Worm (Caenorhabditis elegans) whole organism, mixed stage, embryonic: Measurements from ENCODE around the gene tbb-1.

Experiments used
- M03D4.4 ChIP-seq: sonication (generic microtip); optimal IDR thresholded peaks from 2 replicates; lab custom pipeline; 2017; ENCODE audit warnings: mild to moderate bottlenecking, missing genetic modification characterization, missing compliant biosample characterization
- bed-3 ChIP-seq: fragments of 200-800 bp; sonication (Bioruptor generic); optimal IDR thresholded peaks from 3 replicates; lab custom pipeline; 2018; ENCODE audit warnings: mild to moderate bottlenecking, missing genetic modification characterization, moderate library complexity, missing compliant biosample characterization
- blmp-1 ChIP-seq: fragments of 150-350 bp; optimal IDR thresholded peaks from 2 replicates; lab custom pipeline; 2014; ENCODE audit warnings: missing biosample characterization, missing genetic modification characterization
- ceh-39 ChIP-seq: fragments of 150-350 bp; optimal IDR thresholded peaks from 2 replicates; lab custom pipeline; 2014; ENCODE audit warnings: missing biosample characterization, missing genetic modification characterization
- ceh-83 ChIP-seq: fragments of 200-800 bp; sonication (Bioruptor generic); optimal IDR thresholded peaks from 2 replicates; lab custom pipeline; 2018; ENCODE audit warnings: mild to moderate bottlenecking, missing genetic modification characterization, missing compliant biosample characterization
- ces-1 ChIP-seq: fragments of 150-350 bp; optimal IDR thresholded peaks from 2 replicates; lab custom pipeline; 2014; ENCODE audit warnings: missing biosample characterization, missing genetic modification reagents, missing genetic modification characterization
- cnd-1 ChIP-seq: fragments of 200-800 bp; sonication (Bioruptor generic); optimal IDR thresholded peaks from 2 replicates; lab custom pipeline; 2018; ENCODE audit warnings: mild to moderate bottlenecking, missing genetic modification characterization, missing compliant biosample characterization
- drap-1 ChIP-seq: fragments of 200-800 bp; sonication (Bioruptor generic); optimal IDR thresholded peaks from 3 replicates; lab custom pipeline; 2018; ENCODE audit warnings: mild to moderate bottlenecking, missing genetic modification characterization, missing compliant biosample characterization
- elt-3 ChIP-seq: fragments of 150-350 bp; optimal IDR thresholded peaks from 2 replicates; lab custom pipeline; 2014; ENCODE audit warnings: missing biosample characterization, missing genetic modification characterization
- flh-1 ChIP-seq: fragments of 200-800 bp; sonication (Bioruptor generic); optimal IDR thresholded peaks from 2 replicates; lab custom pipeline; 2018; ENCODE audit warnings: mild to moderate bottlenecking, missing genetic modification characterization, moderate library complexity, missing compliant biosample characterization
- ham-2 ChIP-seq: fragments of 200-800 bp; sonication (Bioruptor generic); optimal IDR thresholded peaks from 2 replicates; lab custom pipeline; 2018; ENCODE audit warnings: mild to moderate bottlenecking, missing genetic modification characterization, missing compliant biosample characterization
- hlh-1 ChIP-seq: fragments of 150-350 bp; optimal IDR thresholded peaks from 2 replicates; lab custom pipeline; 2014; ENCODE audit warnings: missing biosample characterization, missing genetic modification reagents, missing genetic modification characterization
- lin-13 ChIP-seq: fragments of 150-350 bp; optimal IDR thresholded peaks from 2 replicates; lab custom pipeline; 2014; ENCODE audit warnings: missing biosample characterization, missing genetic modification characterization
- lsy-2 ChIP-seq: fragments of 150-350 bp; optimal IDR thresholded peaks from 2 replicates; lab custom pipeline; 2014; ENCODE audit warnings: missing biosample characterization, missing genetic modification characterization
- mab-5 ChIP-seq: fragments of 150-350 bp; optimal IDR thresholded peaks from 2 replicates; lab custom pipeline; 2014; ENCODE audit warnings: missing biosample characterization, missing genetic modification characterization
- mep-1 ChIP-seq: fragments of 150-350 bp; optimal IDR thresholded peaks from 2 replicates; lab custom pipeline; 2017; ENCODE audit warnings: missing biosample characterization, missing genetic modification reagents, missing genetic modification characterization, inconsistent platforms
- mls-2 ChIP-seq: sonication (generic microtip); optimal IDR thresholded peaks from 2 replicates; lab custom pipeline; 2016; ENCODE audit warnings: mild to moderate bottlenecking, missing genetic modification characterization, moderate library complexity, missing compliant biosample characterization
- nhr-12 ChIP-seq: fragments of 150-350 bp; optimal IDR thresholded peaks from 2 replicates; lab custom pipeline; 2014; ENCODE audit warnings: missing biosample characterization, missing genetic modification characterization
- nhr-2 ChIP-seq: fragments of 150-350 bp; optimal IDR thresholded peaks from 2 replicates; lab custom pipeline; 2014; ENCODE audit warnings: missing biosample characterization, missing genetic modification characterization
- nhr-237 ChIP-seq: fragments of 150-350 bp; optimal IDR thresholded peaks from 2 replicates; lab custom pipeline; 2014; ENCODE audit warnings: missing biosample characterization, missing genetic modification characterization
- pha-4 ChIP-seq: fragments of 150-350 bp; optimal IDR thresholded peaks from 2 replicates; lab custom pipeline; 2018; ENCODE audit warnings: missing biosample characterization, missing genetic modification reagents, missing genetic modification characterization
- sem-2 ChIP-seq: fragments of 200-800 bp; sonication (Bioruptor generic); optimal IDR thresholded peaks from 2 replicates; lab custom pipeline; 2018; ENCODE audit warnings: mild to moderate bottlenecking, missing genetic modification characterization, missing compliant biosample characterization
- snpc-4 ChIP-seq: fragments of 150-350 bp; optimal IDR thresholded peaks from 2 replicates; lab custom pipeline; 2014; ENCODE audit warnings: missing biosample characterization, missing genetic modification characterization
- sptf-1 ChIP-seq: sonication (generic microtip); optimal IDR thresholded peaks from 2 replicates; lab custom pipeline; 2017; ENCODE audit warnings: mild to moderate bottlenecking, missing genetic modification characterization, moderate library complexity, missing compliant biosample characterization
- tbx-8 ChIP-seq: fragments of 200-800 bp; sonication (Bioruptor generic); optimal IDR thresholded peaks from 2 replicates; lab custom pipeline; 2018; ENCODE audit warnings: mild to moderate bottlenecking, missing genetic modification characterization, moderate library complexity, missing compliant biosample characterization
- unc-120 ChIP-seq: sonication (generic microtip); optimal IDR thresholded peaks from 2 replicates; lab custom pipeline; 2017; ENCODE audit warnings: missing genetic modification characterization, missing compliant biosample characterization; ENCODE audit not compliant: poor library complexity, severe bottlenecking
- unc-39 ChIP-seq: fragments of 150-350 bp; optimal IDR thresholded peaks from 2 replicates; lab custom pipeline; 2014; ENCODE audit warnings: missing biosample characterization, missing genetic modification characterization
- unc-62 ChIP-seq: fragments of 150-350 bp; optimal IDR thresholded peaks from 2 replicates; lab custom pipeline; 2014; ENCODE audit warnings: missing biosample characterization, missing genetic modification reagents, missing genetic modification characterization
- zip-8 ChIP-seq: fragments of 150-350 bp; optimal IDR thresholded peaks from 2 replicates; lab custom pipeline; 2014; ENCODE audit warnings: missing biosample characterization, missing genetic modification characterization
- ztf-11 ChIP-seq: fragments of 150-350 bp; optimal IDR thresholded peaks from 2 replicates; lab custom pipeline; 2014; ENCODE audit warnings: missing biosample characterization, missing genetic modification characterization

tbb-1 gene

ce11 chrIII:10718078-10718477, 24.2 kb downstream of the tbb-1 start:
- TF ChIP-seq sem-2 (GFP tag; lab: Kevin White, UChicago) = no peak
- no peak for TF ChIP-seq mls-2 (tag; lab: Kevin White, UChicago)
- TF ChIP-seq tbx-8 = no peak
- TF ChIP-seq cnd-1 (tag; lab: Kevin White, UChicago) = no peak
- TF ChIP-seq nhr-237 (tag; lab: Kevin White, UChicago) = no peak
- TF ChIP-seq pha-4 (tag; lab: Kevin White, UChicago) = no peak
- no peak for TF ChIP-seq nhr-12 (tag; lab: Kevin White, UChicago)
- TF ChIP-seq unc-120 (tag; lab: Kevin White, UChicago) = no peak
- TF ChIP-seq blmp-1 (tag; lab: Kevin White, UChicago) = no peak
- no peak for TF ChIP-seq zip-8 (tag; lab: Kevin White, UChicago)

- TF ChIP-seq unc-62 (GFP tag; lab: Kevin White, UChicago) = no peak
- TF ChIP-seq zip-8 (tag; lab: Kevin White, UChicago) = peak; percentile 11
Measured at ce11 chrIII:10717479-10717878, 24.8 kb downstream of the tbb-1 start.

DNA sequence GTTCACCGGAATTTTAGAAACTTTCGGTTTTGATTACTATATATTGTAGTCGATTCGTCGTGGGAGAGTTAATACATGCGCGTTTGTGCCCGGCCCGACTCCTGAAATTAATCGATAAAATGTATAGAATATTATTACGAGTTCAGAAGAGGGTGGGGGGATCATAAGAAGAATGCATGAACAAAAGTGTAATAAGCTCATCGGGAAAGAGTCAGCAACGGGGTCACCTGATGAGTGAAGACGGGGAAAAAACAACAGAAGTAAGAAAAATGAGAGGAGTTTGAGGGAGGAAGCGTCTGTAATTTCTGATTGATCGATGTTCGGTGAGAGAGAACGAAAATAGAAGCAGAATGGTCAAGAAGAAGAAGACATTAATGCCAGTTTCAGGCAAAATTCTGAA, 26.1 kb downstream of the tbb-1 start, which contains the start of gene W09D10.4:
W09D10.4 (minus strand) TSS at position 101 of the 400 bp plus-strand sequence.
- TF ChIP-seq mab-5 (tag; lab: Kevin White, UChicago) = no peak
- TF ChIP-seq ztf-11 (tag; lab: Kevin White, UChicago) = no peak
- no peak for TF ChIP-seq tbx-8
- no peak for TF ChIP-seq snpc-4 (tag; lab: Kevin White, UChicago)
- TF ChIP-seq nhr-2 (tag; lab: Kevin White, UChicago) = no peak
- TF ChIP-seq ham-2 (GFP tag; lab: Kevin White, UChicago) = no peak
- no peak for TF ChIP-seq bed-3 (GFP tag; lab: Kevin White, UChicago)
- TF ChIP-seq nhr-237 (tag; lab: Kevin White, UChicago) = no peak
- no peak for TF ChIP-seq ces-1 (GFP tag; lab: Kevin White, UChicago)
- TF ChIP-seq lin-13 (tag; lab: Kevin White, UChicago) = no peak
- no peak for TF ChIP-seq hlh-1 (tag; lab: Kevin White, UChicago)
- no peak for TF ChIP-seq drap-1
- no peak for TF ChIP-seq M03D4.4 (tag; lab: Kevin White, UChicago)
- no peak for TF ChIP-seq lsy-2 (tag; lab: Kevin White, UChicago)
- no peak for TF ChIP-seq unc-39 (tag; lab: Kevin White, UChicago)
- TF ChIP-seq flh-1 (GFP tag; lab: Kevin White, UChicago) = no peak
- TF ChIP-seq mep-1 (tag; lab: Kevin White, UChicago) = no peak

- TF ChIP-seq ceh-39 (tag; lab: Kevin White, UChicago) (no peak), ham-2 (GFP tag; lab: Kevin White, UChicago) (no peak), mls-2 (tag; lab: Kevin White, UChicago) (no peak), ceh-83 (no peak), tbx-8 (no peak), nhr-2 (tag; lab: Kevin White, UChicago) (no peak), unc-120 (tag; lab: Kevin White, UChicago) (no peak), lsy-2 (tag; lab: Kevin White, UChicago) (no peak), nhr-12 (tag; lab: Kevin White, UChicago) (no peak), mep-1 (tag; lab: Kevin White, UChicago) (no peak), unc-39 (tag; lab: Kevin White, UChicago) (no peak), zip-8 (tag; lab: Kevin White, UChicago) (no peak), sptf-1 (tag; lab: Kevin White, UChicago) (no peak), M03D4.4 (tag; lab: Kevin White, UChicago) (no peak), sem-2 (GFP tag; lab: Kevin White, UChicago) (no peak), ces-1 (GFP tag; lab: Kevin White, UChicago) (no peak)
- TF ChIP-seq, all 35 proteins: peak for 0
Measured at ce11 chrIII:10714541-10714940, 27.7 kb downstream of the tbb-1 start.

ce11 chrIII:10711192-10711673, 31.0 kb downstream of the tbb-1 start, which contains the start of gene W09D10.5:
TSS of gene W09D10.5 (minus strand) at chrIII:10711536.
- TF ChIP-seq mab-5 (tag; lab: Kevin White, UChicago) = no peak
- no peak for TF ChIP-seq elt-3 (tag; lab: Kevin White, UChicago)
- TF ChIP-seq ceh-83 = no peak
- TF ChIP-seq, all 35 proteins: peak for 0
